Worm (Caenorhabditis elegans) whole organism, midembryonic: ENCODE data around the gene nhl-3.

Experiments used
- T22C8.4 ChIP-seq: fragments of 200-800 bp; sonication (Bioruptor generic); IDR thresholded peaks from 2 replicates; pipeline ENCODE4 v1.3.6; 2022; ENCODE audit warnings: missing genetic modification characterization, missing compliant biosample characterization
- cog-1 ChIP-seq: sonication (generic microtip); optimal IDR thresholded peaks from 2 replicates; lab custom pipeline; 2016; ENCODE audit warnings: missing genetic modification characterization, missing compliant biosample characterization
- flt-1 ChIP-seq: fragments of 200-800 bp; sonication (Bioruptor generic); IDR thresholded peaks from 2 replicates; pipeline ENCODE4 v1.3.6; 2022; ENCODE audit warnings: missing genetic modification characterization, missing compliant biosample characterization
- klf-2 ChIP-seq: fragments of 200-800 bp; sonication (Bioruptor generic); conservative IDR thresholded peaks from 2 replicates; pipeline ENCODE4 v1.3.6; 2022; ENCODE audit warnings: missing genetic modification reagents, missing genetic modification characterization, missing compliant biosample characterization
- med-1 ChIP-seq: sonication (generic microtip); optimal IDR thresholded peaks from 2 replicates; lab custom pipeline; 2017; ENCODE audit warnings: missing genetic modification characterization, mild to moderate bottlenecking, missing compliant biosample characterization, antibody characterized with exemption, missing genetic modification reagents; ENCODE audit not compliant: insufficient read depth
- ref-1 ChIP-seq: fragments of 200-800 bp; sonication (Bioruptor generic); conservative IDR thresholded peaks from 2 replicates; pipeline ENCODE4 v1.3.6; 2022; ENCODE audit warnings: missing genetic modification reagents, missing genetic modification characterization, missing compliant biosample characterization
- tab-1 ChIP-seq: fragments of 200-800 bp; sonication (Bioruptor generic); IDR thresholded peaks from 2 replicates; pipeline ENCODE4 v1.3.6; 2022; ENCODE audit warnings: missing genetic modification characterization, missing compliant biosample characterization
- ztf-23 ChIP-seq: fragments of 200-800 bp; sonication (Bioruptor generic); IDR thresholded peaks from 2 replicates; pipeline ENCODE4 v1.3.6; 2022; ENCODE audit warnings: missing genetic modification reagents, missing genetic modification characterization, missing compliant biosample characterization
- ztf-29 ChIP-seq: fragments of 200-800 bp; sonication (Bioruptor generic); IDR thresholded peaks from 2 replicates; pipeline ENCODE4 v1.3.6; 2022; ENCODE audit warnings: missing genetic modification reagents, missing genetic modification characterization, missing compliant biosample characterization

The nhl-3 gene

ce11 chrII:602020-602419, at the start of gene nhl-3:
Gene nhl-3 (minus strand): TSS chrII:602120.
- TF ChIP-seq med-1 (no peak), ztf-29 (GFP tag; lab: Robert Waterston, UW) (no peak), flt-1 (GFP tag; lab: Robert Waterston, UW) (no peak), T22C8.4 (GFP tag; lab: Robert Waterston, UW) (no peak), tab-1 (GFP tag; lab: Robert Waterston, UW) (no peak), klf-2 (GFP tag; lab: Robert Waterston, UW) (no peak), cog-1 (tag; lab: Kevin White, UChicago) (no peak), ztf-23 (no peak), ref-1 (GFP tag; lab: Robert Waterston, UW) (no peak)

DNA sequence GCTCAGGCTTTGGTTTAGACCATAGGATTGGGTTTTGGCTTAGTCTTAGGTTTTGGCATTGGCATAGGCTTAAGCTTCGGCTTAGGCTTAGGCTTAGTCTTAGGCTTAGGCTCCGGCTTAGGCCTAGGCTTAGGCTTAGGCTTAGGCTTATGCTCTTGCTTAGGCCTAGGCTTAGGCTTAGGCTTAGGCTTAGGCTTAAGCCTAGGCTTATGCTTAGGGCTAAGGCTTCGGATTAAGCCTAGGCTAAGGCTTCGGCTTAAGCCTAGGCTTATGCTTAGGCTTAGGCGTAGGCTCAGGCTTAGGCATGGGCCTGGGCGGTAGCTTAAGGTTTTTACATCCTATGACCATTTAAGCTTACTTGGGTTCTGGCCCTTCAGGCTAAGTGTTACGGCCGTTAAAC, 49.4 kb upstream of the nhl-3 start:
- TF ChIP-seq cog-1 (tag; lab: Kevin White, UChicago), result no peak
- peak; percentile 29; the same call in 1 of the 2 replicates for TF ChIP-seq ztf-29 (GFP tag; lab: Robert Waterston, UW)

- TF ChIP-seq med-1 (no peak), cog-1 (tag; lab: Kevin White, UChicago) (no peak), ref-1 (GFP tag; lab: Robert Waterston, UW) (no peak), T22C8.4 (GFP tag; lab: Robert Waterston, UW) (no peak), tab-1 (GFP tag; lab: Robert Waterston, UW) (0 out of 2 replicates have a peak, but pooled peaks have one; percentile 16)
Observed at ce11 chrII:650321-651005, 48.5 kb upstream of the nhl-3 start, which contains the start of the genes K07E8.7 and frpr-14. Gene K07E8.7 (minus strand): TSS chrII:650367. Gene frpr-14 (plus strand): TSS chrII:650955.

- TF ChIP-seq tab-1 (GFP tag; lab: Robert Waterston, UW) (no peak), ztf-29 (GFP tag; lab: Robert Waterston, UW) (0 out of 2 replicates have a peak, but pooled peaks have one; percentile 20)
Observed at ce11 chrII:643733-644132, 41.8 kb upstream of the nhl-3 start.

- TF ChIP-seq med-1 (no peak), tab-1 (GFP tag; lab: Robert Waterston, UW) (no peak), T22C8.4 (GFP tag; lab: Robert Waterston, UW) (no peak), ztf-29 (GFP tag; lab: Robert Waterston, UW) (no peak), cog-1 (tag; lab: Kevin White, UChicago) (no peak), ref-1 (GFP tag; lab: Robert Waterston, UW) (no peak), ztf-23 (no peak), klf-2 (GFP tag; lab: Robert Waterston, UW) (no peak), flt-1 (GFP tag; lab: Robert Waterston, UW) (no peak)
Observed at ce11 chrII:639467-639866, 37.5 kb upstream of the nhl-3 start, which contains the start of gene K07E8.6. Gene K07E8.6 (minus strand): TSS chrII:639567.

ce11 chrII:633984-634383, 32.1 kb upstream of the nhl-3 start, which contains the start of gene T04B8.1:
Gene T04B8.1 (plus strand): TSS chrII:634284.
- no peak for TF ChIP-seq klf-2 (GFP tag; lab: Robert Waterston, UW)
- no peak for TF ChIP-seq tab-1 (GFP tag; lab: Robert Waterston, UW)
- TF ChIP-seq T22C8.4 (GFP tag; lab: Robert Waterston, UW), result no peak
- no peak for TF ChIP-seq ztf-23
- no peak for TF ChIP-seq cog-1 (tag; lab: Kevin White, UChicago)
- TF ChIP-seq med-1, result no peak
- no peak for TF ChIP-seq ref-1 (GFP tag; lab: Robert Waterston, UW)
- TF ChIP-seq ztf-29 (GFP tag; lab: Robert Waterston, UW), result no peak
- TF ChIP-seq flt-1 (GFP tag; lab: Robert Waterston, UW), result no peak

- TF ChIP-seq flt-1 (GFP tag; lab: Robert Waterston, UW), result peak; percentile 55; the same call in 1 of the 2 replicates
Observed at ce11 chrII:632545-632944, 30.6 kb upstream of the nhl-3 start.

ce11 chrII:629454-629853, 27.5 kb upstream of the nhl-3 start:
- TF ChIP-seq klf-2 (GFP tag; lab: Robert Waterston, UW), result 0 out of 2 replicates have a peak, but pooled peaks have one; percentile 22

ce11 chrII:627913-628312, 26.0 kb upstream of the nhl-3 start:
- TF ChIP-seq ref-1 (GFP tag; lab: Robert Waterston, UW), result no peak
- TF ChIP-seq cog-1 (tag; lab: Kevin White, UChicago), result no peak
- no peak for TF ChIP-seq T22C8.4 (GFP tag; lab: Robert Waterston, UW)
- TF ChIP-seq ztf-29 (GFP tag; lab: Robert Waterston, UW), result no peak
- TF ChIP-seq med-1, result no peak
- no peak for TF ChIP-seq tab-1 (GFP tag; lab: Robert Waterston, UW)
- no peak for TF ChIP-seq klf-2 (GFP tag; lab: Robert Waterston, UW)
- no peak for TF ChIP-seq flt-1 (GFP tag; lab: Robert Waterston, UW)
- TF ChIP-seq ztf-23, result no peak

ce11 chrII:627205-627604, 25.3 kb upstream of the nhl-3 start, which contains the start of gene arrd-1:
Gene arrd-1 (plus strand): TSS chrII:627505.
- TF ChIP-seq klf-2 (GFP tag; lab: Robert Waterston, UW) (no peak), ref-1 (GFP tag; lab: Robert Waterston, UW) (no peak), cog-1 (tag; lab: Kevin White, UChicago) (no peak), T22C8.4 (GFP tag; lab: Robert Waterston, UW) (no peak), flt-1 (GFP tag; lab: Robert Waterston, UW) (no peak), ztf-29 (GFP tag; lab: Robert Waterston, UW) (no peak), med-1 (no peak), ztf-23 (no peak), tab-1 (GFP tag; lab: Robert Waterston, UW) (no peak)
